Worm (Caenorhabditis elegans) whole organism, mixed stage, embryonic: ENCODE measurements around the gene C03A7.13.

Experiments
- blmp-1 ChIP-seq: fragments of 150-350 bp; optimal IDR thresholded peaks from 2 replicates; lab custom pipeline; 2014; ENCODE audit warnings: missing biosample characterization, missing genetic modification characterization
- elt-1 ChIP-seq: sonication (generic microtip); optimal IDR thresholded peaks from 2 replicates; lab custom pipeline; 2017; ENCODE audit warnings: missing genetic modification characterization, mild to moderate bottlenecking, missing compliant biosample characterization, antibody characterized with exemption, moderate library complexity, borderline replicate concordance; ENCODE audit not compliant: insufficient read depth
- lsy-2 ChIP-seq: fragments of 150-350 bp; optimal IDR thresholded peaks from 2 replicates; lab custom pipeline; 2014; ENCODE audit warnings: missing biosample characterization, missing genetic modification characterization
- nhr-237 ChIP-seq: fragments of 150-350 bp; optimal IDR thresholded peaks from 2 replicates; lab custom pipeline; 2014; ENCODE audit warnings: missing biosample characterization, missing genetic modification characterization
- nhr-28 ChIP-seq: fragments of 150-350 bp; optimal IDR thresholded peaks from 2 replicates; lab custom pipeline; 2014; ENCODE audit warnings: missing biosample characterization, missing genetic modification characterization
- nhr-76 ChIP-seq: sonication (generic microtip); optimal IDR thresholded peaks from 2 replicates; lab custom pipeline; 2017; ENCODE audit warnings: missing biosample characterization, missing genetic modification characterization
- pha-4 ChIP-seq: fragments of 150-350 bp; optimal IDR thresholded peaks from 2 replicates; lab custom pipeline; 2018; ENCODE audit warnings: missing biosample characterization, missing genetic modification reagents, missing genetic modification characterization
- snpc-4 ChIP-seq: fragments of 150-350 bp; optimal IDR thresholded peaks from 2 replicates; lab custom pipeline; 2014; ENCODE audit warnings: missing biosample characterization, missing genetic modification characterization
- sptf-1 ChIP-seq: sonication (generic microtip); optimal IDR thresholded peaks from 2 replicates; lab custom pipeline; 2017; ENCODE audit warnings: mild to moderate bottlenecking, missing genetic modification characterization, moderate library complexity, missing compliant biosample characterization
- unc-39 ChIP-seq: fragments of 150-350 bp; optimal IDR thresholded peaks from 2 replicates; lab custom pipeline; 2014; ENCODE audit warnings: missing biosample characterization, missing genetic modification characterization

DNA sequence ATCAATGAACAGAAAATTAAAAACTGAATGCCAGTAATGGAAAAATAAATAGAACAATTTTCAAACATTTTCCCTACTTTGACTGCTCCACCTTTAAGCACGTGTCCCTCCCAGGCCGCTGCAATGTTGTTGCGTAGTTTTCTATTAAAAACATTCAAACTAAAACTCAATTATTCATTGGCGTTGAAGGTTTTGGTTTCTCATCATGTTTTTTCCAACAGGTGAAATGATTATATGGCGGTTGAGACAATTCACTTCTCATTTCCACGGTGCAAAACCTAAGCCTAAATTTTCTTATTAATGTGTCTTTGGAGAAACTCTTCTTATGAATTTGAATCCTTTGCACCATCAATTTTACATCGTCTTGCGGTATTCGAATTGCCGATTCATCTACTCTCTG lies 41.5 kb downstream of the C03A7.13 start, which contains the start of gene srh-130:
- TF ChIP-seq nhr-237 (tag; lab: Kevin White, UChicago) (no peak), snpc-4 (tag; lab: Kevin White, UChicago) (no peak), unc-39 (no peak), lsy-2 (tag; lab: Kevin White, UChicago) (no peak), sptf-1 (tag; lab: Kevin White, UChicago) (no peak), pha-4 (tag; lab: Kevin White, UChicago) (no peak), blmp-1 (no peak), nhr-28 (no peak), elt-1 (tag; lab: Kevin White, UChicago) (no peak), nhr-76 (tag; lab: Kevin White, UChicago) (no peak)
